Worm (Caenorhabditis elegans): ENCODE results near the gene ttr-54.

ce11 chrIV:10177779-10178178, 22.2 kb downstream of the ttr-54 start, which contains the start of gene mspn-1:
- TF ChIP-seq lsy-2 (tag; optimal IDR thresholded peaks at IDR 0.05) (no peak), snpc-4 (tag; optimal IDR thresholded peaks at IDR 0.05) (no peak), R02D3.7 (tag; optimal IDR thresholded peaks at IDR 0.05) (no peak), ceh-16 (tag; optimal IDR thresholded peaks at IDR 0.05) (no peak), unc-39 (tag; optimal IDR thresholded peaks at IDR 0.05) (no peak), egl-27 (tag; optimal IDR thresholded peaks at IDR 0.05) (no peak), lin-11 (tag; optimal IDR thresholded peaks at IDR 0.05) (no peak), lin-39 (tag; optimal IDR thresholded peaks at IDR 0.05) (no peak), aly-2 (tag; optimal IDR thresholded peaks at IDR 0.05) (no peak), nhr-237 (tag; optimal IDR thresholded peaks at IDR 0.05) (no peak), ztf-11 (tag; optimal IDR thresholded peaks at IDR 0.05) (no peak)
